Worm (Caenorhabditis elegans) whole organism, early embryonic: ENCODE results near the gene sre-50.

ENCODE experiments used
- B0310.2 ChIP-seq: sonication (generic microtip); optimal IDR thresholded peaks from 2 replicates; lab custom pipeline; 2016; ENCODE audit warnings: mild to moderate bottlenecking, missing genetic modification characterization, missing compliant biosample characterization
- ama-1 ChIP-seq: fragments of 150-350 bp; optimal IDR thresholded peaks from 2 replicates; lab custom pipeline; 2014
- ceh-36 ChIP-seq: sonication (generic microtip); optimal IDR thresholded peaks from 2 replicates; lab custom pipeline; 2016; ENCODE audit warnings: missing genetic modification characterization, inconsistent platforms, missing compliant biosample characterization
- hnd-1 ChIP-seq: sonication (generic microtip); optimal IDR thresholded peaks from 2 replicates; lab custom pipeline; 2016; ENCODE audit warnings: missing genetic modification characterization, missing compliant biosample characterization

- no peak for TF ChIP-seq ceh-36 (tag; lab: Kevin White, UChicago)
- no peak for TF ChIP-seq B0310.2 (tag; lab: Kevin White, UChicago)
- no peak for TF ChIP-seq ama-1 (lab: Kevin White, UChicago)
- TF ChIP-seq hnd-1 (tag; lab: Kevin White, UChicago) = no peak
These were observed 43.1 kb downstream of the sre-50 start for ce11 chrII:12346289-12346989.
